Worm (Caenorhabditis elegans) whole organism, L4 larva: ENCODE data around the gene twk-45.
"Not testable (repeated sequence)": the region's sequence is repeated elsewhere in the genome, so short reads cannot be mapped to it uniquely, and the experiment has no call there.

ENCODE experiments used
- D1046.2 ChIP-seq: fragments of 200-800 bp; sonication (Bioruptor generic); IDR thresholded peaks from 2 replicates; pipeline ENCODE4 v1.3.6; 2022; ENCODE audit warnings: missing genetic modification characterization, missing compliant biosample characterization
- F10B5.3 ChIP-seq: sonication (generic microtip); optimal IDR thresholded peaks from 2 replicates; lab custom pipeline; 2016; ENCODE audit warnings: mild to moderate bottlenecking, missing genetic modification characterization, missing compliant biosample characterization
- F37D6.2 ChIP-seq: sonication (generic microtip); optimal IDR thresholded peaks from 2 replicates; lab custom pipeline; 2016; ENCODE audit warnings: mild to moderate bottlenecking, missing genetic modification characterization, missing compliant biosample characterization
- F44E2.7 ChIP-seq: fragments of 200-800 bp; sonication (Bioruptor generic); IDR thresholded peaks from 2 replicates; pipeline ENCODE4 v2.1.2; 2022; ENCODE audit warnings: missing genetic modification characterization, missing compliant biosample characterization
- Y105C5A.15 ChIP-seq: fragments of 200-800 bp; sonication (Bioruptor generic); IDR thresholded peaks from 2 replicates; pipeline ENCODE4 v1.3.6; 2022; ENCODE audit warnings: missing genetic modification characterization, missing compliant biosample characterization
- Y5F2A.4 ChIP-seq: fragments of 200-800 bp; sonication (Bioruptor generic); optimal IDR thresholded peaks from 2 replicates; lab custom pipeline; 2018; ENCODE audit warnings: mild to moderate bottlenecking, missing genetic modification characterization, missing compliant biosample characterization
- aha-1 ChIP-seq: fragments of 150-350 bp; peaks from one replicate; lab custom pipeline; 2014; ENCODE audit warnings: missing biosample characterization, missing genetic modification characterization
- aly-2 ChIP-seq: sonication (generic microtip); optimal IDR thresholded peaks from 2 replicates; lab custom pipeline; 2018; ENCODE audit warnings: missing biosample characterization, missing genetic modification characterization
- ceh-20 ChIP-seq: fragments of 200-800 bp; sonication (Bioruptor generic); IDR thresholded peaks from 2 replicates; pipeline ENCODE4 v1.3.6; 2022; ENCODE audit warnings: missing genetic modification reagents, missing genetic modification characterization, missing compliant biosample characterization
- ceh-28 ChIP-seq: fragments of 150-350 bp; optimal IDR thresholded peaks from 2 replicates; lab custom pipeline; 2014; ENCODE audit warnings: missing biosample characterization, missing genetic modification reagents, missing genetic modification characterization
- ctbp-1 ChIP-seq: fragments of 200-800 bp; sonication (Bioruptor generic); IDR thresholded peaks from 2 replicates; pipeline ENCODE4 v1.3.6; 2022; ENCODE audit warnings: missing genetic modification reagents, missing genetic modification characterization, missing compliant biosample characterization
- daf-12 ChIP-seq: fragments of 150-350 bp; optimal IDR thresholded peaks from 2 replicates; lab custom pipeline; 2014; ENCODE audit warnings: missing biosample characterization, missing genetic modification reagents, missing genetic modification characterization
- duxl-1 ChIP-seq: sonication (generic microtip); optimal IDR thresholded peaks from 2 replicates; lab custom pipeline; 2016; ENCODE audit warnings: mild to moderate bottlenecking, missing genetic modification characterization, moderate library complexity, missing compliant biosample characterization; ENCODE audit not compliant: poor library complexity
- fkh-10 ChIP-seq: fragments of 150-350 bp; optimal IDR thresholded peaks from 2 replicates; lab custom pipeline; 2014; ENCODE audit warnings: missing biosample characterization, missing genetic modification reagents, missing genetic modification characterization
- hif-1 ChIP-seq, 2 experiments: sonication (generic microtip); optimal IDR thresholded peaks; 2 replicates each; lab custom pipeline; 2016 to 2017; ENCODE audit warnings: missing compliant biosample characterization in 2 of 2, missing genetic modification characterization in 2 of 2, missing genetic modification reagents in 2 of 2, missing genotype in 2 of 2, mild to moderate bottlenecking in 1 of 2
- hlh-11 ChIP-seq: fragments of 200-800 bp; sonication (Bioruptor generic); optimal IDR thresholded peaks from 2 replicates; lab custom pipeline; 2018; ENCODE audit warnings: mild to moderate bottlenecking, missing genetic modification characterization, missing compliant biosample characterization
- hmg-1.1 ChIP-seq: fragments of 200-800 bp; sonication (Bioruptor generic); IDR thresholded peaks from 2 replicates; pipeline ENCODE4 v1.3.6; 2022; ENCODE audit warnings: missing genetic modification reagents, missing genetic modification characterization, missing compliant biosample characterization
- jun-1 ChIP-seq: fragments of 150-350 bp; optimal IDR thresholded peaks from 2 replicates; lab custom pipeline; 2014; ENCODE audit warnings: missing biosample characterization, missing genetic modification reagents, missing genetic modification characterization
- lin-13 ChIP-seq: fragments of 150-350 bp; optimal IDR thresholded peaks from 2 replicates; lab custom pipeline; 2014; ENCODE audit warnings: missing biosample characterization, missing genetic modification reagents, missing genetic modification characterization
- lin-15B ChIP-seq: fragments of 150-350 bp; sonication (generic microtip); optimal IDR thresholded peaks from 3 replicates; lab custom pipeline; 2014; ENCODE audit warnings: missing biosample characterization, missing genetic modification characterization
- lin-38 ChIP-seq: fragments of 200-800 bp; sonication (Bioruptor generic); IDR thresholded peaks from 2 replicates; pipeline ENCODE4 v1.3.6; 2022; ENCODE audit warnings: missing genetic modification reagents, missing genetic modification characterization, missing compliant biosample characterization
- lin-39 ChIP-seq: fragments of 150-350 bp; optimal IDR thresholded peaks from 2 replicates; lab custom pipeline; 2014; ENCODE audit warnings: missing biosample characterization, missing genetic modification reagents, missing genetic modification characterization
- madf-9 ChIP-seq: fragments of 200-800 bp; sonication (Bioruptor generic); conservative IDR thresholded peaks from 2 replicates; pipeline ENCODE4 v1.3.6; 2022; ENCODE audit warnings: missing genetic modification reagents, missing genetic modification characterization, missing compliant biosample characterization
- nhr-11 ChIP-seq: fragments of 150-350 bp; optimal IDR thresholded peaks from 2 replicates; lab custom pipeline; 2014; ENCODE audit warnings: missing biosample characterization, missing genetic modification characterization
- nhr-28 ChIP-seq: fragments of 150-350 bp; optimal IDR thresholded peaks from 2 replicates; lab custom pipeline; 2014; ENCODE audit warnings: missing biosample characterization, missing genetic modification characterization
- nhr-41 ChIP-seq: fragments of 200-800 bp; sonication (Bioruptor generic); IDR thresholded peaks from 2 replicates; pipeline ENCODE4 v1.3.6; 2022; ENCODE audit warnings: missing genetic modification reagents, missing genetic modification characterization, missing compliant biosample characterization
- php-3 ChIP-seq: fragments of 200-800 bp; sonication (Bioruptor generic); IDR thresholded peaks from 2 replicates; pipeline ENCODE4 v1.3.6; 2022; ENCODE audit warnings: missing genetic modification reagents, missing genetic modification characterization, missing compliant biosample characterization
- pqm-1 ChIP-seq: sonication (generic microtip); optimal IDR thresholded peaks from 2 replicates; lab custom pipeline; 2017; ENCODE audit warnings: missing biosample characterization, missing genetic modification characterization
- saeg-2 ChIP-seq: fragments of 200-800 bp; sonication (Bioruptor generic); IDR thresholded peaks from 2 replicates; pipeline ENCODE4 v1.3.6; 2022; ENCODE audit warnings: missing genetic modification reagents, missing genetic modification characterization, missing compliant biosample characterization
- unc-62 ChIP-seq, 3 experiments: fragments of 150-350 bp in 1 of 3; sonication (generic microtip); optimal IDR thresholded peaks in 2 of 3; peaks in 1 of 3; 1 replicate in 1 of 3; 2 replicates in 2 of 3; lab custom pipeline; 2014 to 2017; ENCODE audit warnings: missing biosample characterization in 3 of 3, missing genetic modification characterization in 3 of 3, missing genetic modification reagents in 3 of 3, missing genotype in 1 of 3

The twk-45 gene

ce11 chrIII:2801800-2802515 is at the start of gene twk-45, which contains the start of gene Y71H2AM.25:
Gene twk-45, minus strand, starts transcription at chrIII:2801900.
Gene Y71H2AM.25, plus strand, starts transcription at chrIII:2802465.
- TF ChIP-seq lin-38 (GFP tag; lab: Robert Waterston, UW) (no peak), nhr-41 (no peak), F10B5.3 (tag; lab: Kevin White, UChicago) (no peak), aly-2 (tag; lab: Kevin White, UChicago) (no peak), hif-1 (tag; optimal IDR thresholded peaks at IDR 0.05; lab: Kevin White, UChicago) (no peak), ctbp-1 (GFP tag; lab: Robert Waterston, UW) (no peak), aha-1 (tag; lab: Kevin White, UChicago) (peak; percentile 13)

ce11 chrIII:2846747-2847146 is 45.0 kb upstream of the twk-45 start, which contains the start of gene H34I24.1:
Gene H34I24.1, plus strand, starts transcription at chrIII:2847047.
- not testable (repeated sequence) for TF ChIP-seq hmg-1.1 (GFP tag; lab: Robert Waterston, UW); F37D6.2 (tag; lab: Kevin White, UChicago); duxl-1

ce11 chrIII:2841856-2842373 is 40.2 kb upstream of the twk-45 start, which contains the start of gene H34I24.2:
Gene H34I24.2, plus strand, starts transcription at chrIII:2842044.
- TF ChIP-seq php-3 (0 out of 2 replicates have a peak, but pooled peaks have one; percentile 14), fkh-10 (GFP tag; lab: Kevin White, UChicago) (no peak), duxl-1 (no peak), aha-1 (tag; lab: Kevin White, UChicago) (peak; percentile 63), pqm-1 (tag; lab: Kevin White, UChicago) (peak; percentile 92), ceh-20 (GFP tag; lab: Robert Waterston, UW) (peak; percentile 46; the same call in 1 of the 2 replicates), unc-62 (GFP tag; optimal IDR thresholded peaks at IDR 0.05 in 1 of 2; lab: Kevin White, UChicago) (peak in 1 of 2 experiments; percentile 66), unc-62 (tag; optimal IDR thresholded peaks at IDR 0.05; lab: Kevin White, UChicago) (no peak), hlh-11 (tag; lab: Kevin White, UChicago) (peak; percentile 5), nhr-28 (tag; lab: Kevin White, UChicago) (peak; percentile 21)

ce11 chrIII:2840877-2841540 is 39.3 kb upstream of the twk-45 start, which contains the start of gene Y71H2AR.2:
Gene Y71H2AR.2, minus strand, starts transcription at chrIII:2840927.
- TF ChIP-seq nhr-11 (tag; lab: Kevin White, UChicago) (no peak), saeg-2 (GFP tag; lab: Robert Waterston, UW) (no peak), aha-1 (tag; lab: Kevin White, UChicago) (peak; percentile 91)

- TF ChIP-seq F44E2.7 (GFP tag; lab: Robert Waterston, UW) (peak; percentile 39; the same call in 1 of the 2 replicates), ceh-28 (tag; lab: Kevin White, UChicago) (peak; percentile 81)
Observed at ce11 chrIII:2836742-2837416, 35.2 kb upstream of the twk-45 start.

ce11 chrIII:2836339-2836738 is 34.6 kb upstream of the twk-45 start, which contains the start of gene josd-1:
Gene josd-1, plus strand, starts transcription at chrIII:2836639.
- no peak for TF ChIP-seq daf-12 (tag; lab: Kevin White, UChicago)
- TF ChIP-seq lin-15B (tag; lab: Kevin White, UChicago): no peak
- TF ChIP-seq lin-39: no peak
- TF ChIP-seq F10B5.3 (tag; lab: Kevin White, UChicago): no peak
- TF ChIP-seq Y105C5A.15 (GFP tag; lab: Robert Waterston, UW): no peak
- TF ChIP-seq Y5F2A.4: no peak
- TF ChIP-seq D1046.2 (GFP tag; lab: Robert Waterston, UW): no peak
- TF ChIP-seq jun-1 (tag; lab: Kevin White, UChicago): no peak
- TF ChIP-seq lin-13 (GFP tag; lab: Kevin White, UChicago): no peak
- TF ChIP-seq madf-9: no peak
